Worm (Caenorhabditis elegans) whole organism, L3 larva: ENCODE results near the gene M03B6.3.

Experiments used
- R02D3.7 ChIP-seq: fragments of 150-350 bp; optimal IDR thresholded peaks from 2 replicates; lab custom pipeline; 2014; ENCODE audit warnings: missing biosample characterization, missing genetic modification characterization
- ZK546.5 ChIP-seq: sonication (generic microtip); optimal IDR thresholded peaks from 2 replicates; lab custom pipeline; 2017; ENCODE audit warnings: missing biosample characterization, missing genetic modification characterization
- aly-2 ChIP-seq: fragments of 150-350 bp; optimal IDR thresholded peaks from 2 replicates; lab custom pipeline; 2014; ENCODE audit warnings: missing biosample characterization, missing genetic modification characterization
- ceh-82 ChIP-seq: fragments of 150-350 bp; optimal IDR thresholded peaks from 2 replicates; lab custom pipeline; 2014; ENCODE audit warnings: missing biosample characterization, missing genetic modification characterization
- ceh-9 ChIP-seq: sonication (generic microtip); optimal IDR thresholded peaks from 2 replicates; lab custom pipeline; 2018; ENCODE audit warnings: missing biosample characterization, missing genetic modification characterization
- egl-27 ChIP-seq: sonication (generic microtip); optimal IDR thresholded peaks from 4 replicates; lab custom pipeline; 2017; ENCODE audit warnings: missing biosample characterization, missing genetic modification reagents, missing genetic modification characterization
- egl-5 ChIP-seq: fragments of 150-350 bp; optimal IDR thresholded peaks from 2 replicates; lab custom pipeline; 2017; ENCODE audit warnings: missing biosample characterization, missing genetic modification reagents, missing genetic modification characterization, inconsistent platforms
- elt-1 ChIP-seq: fragments of 150-350 bp; optimal IDR thresholded peaks from 2 replicates; lab custom pipeline; 2014; ENCODE audit warnings: missing biosample characterization, missing genetic modification characterization
- elt-2 ChIP-seq: sonication (generic microtip); optimal IDR thresholded peaks from 2 replicates; lab custom pipeline; 2016; ENCODE audit warnings: missing genetic modification reagents, mild to moderate bottlenecking, missing genetic modification characterization, missing compliant biosample characterization
- elt-3 ChIP-seq, 3 experiments: fragments of 150-350 bp in 1 of 3; sonication (generic microtip) in 2 of 3; optimal IDR thresholded peaks; 2 replicates in 2 of 3; 4 replicates in 1 of 3; lab custom pipeline; 2014 to 2017; ENCODE audit warnings: missing biosample characterization in 3 of 3, missing genetic modification characterization in 3 of 3
- eor-1 ChIP-seq, 2 experiments: fragments of 150-350 bp; optimal IDR thresholded peaks; 2 replicates each; lab custom pipeline; 2014 to 2018; ENCODE audit warnings: missing biosample characterization in 2 of 2, missing genetic modification characterization in 2 of 2
- fkh-2 ChIP-seq: fragments of 150-350 bp; optimal IDR thresholded peaks from 2 replicates; lab custom pipeline; 2014; ENCODE audit warnings: missing biosample characterization, missing genetic modification reagents, missing genetic modification characterization
- fos-1 ChIP-seq: fragments of 150-350 bp; optimal IDR thresholded peaks from 2 replicates; lab custom pipeline; 2014; ENCODE audit warnings: missing biosample characterization, missing genetic modification characterization
- hmg-11 ChIP-seq: sonication (generic microtip); optimal IDR thresholded peaks from 2 replicates; lab custom pipeline; 2016; ENCODE audit warnings: missing genetic modification characterization, missing compliant biosample characterization
- jun-1 ChIP-seq: fragments of 150-350 bp; optimal IDR thresholded peaks from 2 replicates; lab custom pipeline; 2014; ENCODE audit warnings: missing biosample characterization, missing genetic modification reagents, missing genetic modification characterization
- lin-15B ChIP-seq: fragments of 150-350 bp; optimal IDR thresholded peaks from 2 replicates; lab custom pipeline; 2014; ENCODE audit warnings: missing biosample characterization, missing genetic modification characterization
- lin-39 ChIP-seq: fragments of 150-350 bp; optimal IDR thresholded peaks from 2 replicates; lab custom pipeline; 2018; ENCODE audit warnings: missing biosample characterization, missing genetic modification reagents, missing genetic modification characterization
- lsy-12 ChIP-seq: sonication (generic microtip); optimal IDR thresholded peaks from 2 replicates; lab custom pipeline; 2016; ENCODE audit warnings: mild to moderate bottlenecking, missing genetic modification characterization, missing compliant biosample characterization
- mdl-1 ChIP-seq: fragments of 150-350 bp; optimal IDR thresholded peaks from 2 replicates; lab custom pipeline; 2014; ENCODE audit warnings: missing biosample characterization, missing genetic modification characterization
- mml-1 ChIP-seq: fragments of 150-350 bp; sonication (generic microtip); optimal IDR thresholded peaks from 3 replicates; lab custom pipeline; 2014; ENCODE audit warnings: missing biosample characterization, missing genetic modification characterization
- nfya-1 ChIP-seq: sonication (generic microtip); optimal IDR thresholded peaks from 2 replicates; lab custom pipeline; 2017; ENCODE audit warnings: missing genetic modification characterization, mild to moderate bottlenecking, missing compliant biosample characterization, antibody characterized with exemption, moderate library complexity; ENCODE audit not compliant: insufficient read depth
- nhr-11 ChIP-seq: fragments of 150-350 bp; optimal IDR thresholded peaks from 2 replicates; lab custom pipeline; 2014; ENCODE audit warnings: missing biosample characterization, missing genetic modification characterization
- nhr-12 ChIP-seq: fragments of 150-350 bp; optimal IDR thresholded peaks from 2 replicates; lab custom pipeline; 2014; ENCODE audit warnings: missing biosample characterization, missing genetic modification characterization
- nhr-23 ChIP-seq: fragments of 150-350 bp; optimal IDR thresholded peaks from 2 replicates; lab custom pipeline; 2014; ENCODE audit warnings: missing biosample characterization, missing genetic modification reagents, missing genetic modification characterization
- nhr-237 ChIP-seq: fragments of 150-350 bp; optimal IDR thresholded peaks from 2 replicates; lab custom pipeline; 2014; ENCODE audit warnings: missing biosample characterization, missing genetic modification characterization
- nhr-25 ChIP-seq: sonication (generic microtip); optimal IDR thresholded peaks from 2 replicates; lab custom pipeline; 2017; ENCODE audit warnings: missing biosample characterization, missing genetic modification characterization
- nhr-28 ChIP-seq: fragments of 150-350 bp; optimal IDR thresholded peaks from 2 replicates; lab custom pipeline; 2014; ENCODE audit warnings: missing biosample characterization, missing genetic modification characterization
- nhr-43 ChIP-seq: sonication (generic microtip); optimal IDR thresholded peaks from 2 replicates; lab custom pipeline; 2016; ENCODE audit warnings: mild to moderate bottlenecking, missing genetic modification characterization, missing compliant biosample characterization; ENCODE audit not compliant: poor library complexity, severe bottlenecking
- nhr-76 ChIP-seq: fragments of 150-350 bp; sonication (generic microtip); optimal IDR thresholded peaks from 5 replicates; lab custom pipeline; 2014; ENCODE audit warnings: missing biosample characterization, missing genetic modification characterization
- nhr-77 ChIP-seq: fragments of 150-350 bp; optimal IDR thresholded peaks from 2 replicates; lab custom pipeline; 2014; ENCODE audit warnings: missing biosample characterization, missing genetic modification characterization
- pha-4 ChIP-seq: fragments of 150-350 bp; optimal IDR thresholded peaks from 2 replicates; lab custom pipeline; 2014; ENCODE audit warnings: missing biosample characterization, missing genetic modification reagents, missing genetic modification characterization
- pqm-1 ChIP-seq: fragments of 150-350 bp; optimal IDR thresholded peaks from 2 replicates; lab custom pipeline; 2017; ENCODE audit warnings: missing biosample characterization, missing genetic modification characterization, inconsistent platforms
- sea-2 ChIP-seq: fragments of 150-350 bp; sonication (generic microtip); optimal IDR thresholded peaks from 4 replicates; lab custom pipeline; 2014; ENCODE audit warnings: missing biosample characterization, missing genetic modification reagents, missing genetic modification characterization
- skn-1 ChIP-seq: fragments of 150-350 bp; optimal IDR thresholded peaks from 2 replicates; lab custom pipeline; 2014; ENCODE audit warnings: missing biosample characterization, missing genetic modification characterization
- snpc-4 ChIP-seq: fragments of 150-350 bp; optimal IDR thresholded peaks from 2 replicates; lab custom pipeline; 2014; ENCODE audit warnings: missing biosample characterization, missing genetic modification characterization
- tbx-2 ChIP-seq: sonication (generic microtip); optimal IDR thresholded peaks from 2 replicates; lab custom pipeline; 2016; ENCODE audit warnings: mild to moderate bottlenecking, missing genetic modification characterization, missing compliant biosample characterization
- unc-39 ChIP-seq: sonication (generic microtip); optimal IDR thresholded peaks from 4 replicates; lab custom pipeline; 2017; ENCODE audit warnings: missing biosample characterization, missing genetic modification characterization
- unc-62 ChIP-seq: fragments of 150-350 bp; sonication (generic microtip); optimal IDR thresholded peaks from 4 replicates; lab custom pipeline; 2014; ENCODE audit warnings: missing biosample characterization, missing genetic modification reagents, missing genetic modification characterization
- zag-1 ChIP-seq: fragments of 150-350 bp; optimal IDR thresholded peaks from 2 replicates; lab custom pipeline; 2014; ENCODE audit warnings: missing biosample characterization, missing genetic modification characterization
- ztf-11 ChIP-seq: fragments of 150-350 bp; optimal IDR thresholded peaks from 2 replicates; lab custom pipeline; 2014; ENCODE audit warnings: missing biosample characterization, missing genetic modification characterization
- ztf-4 ChIP-seq: fragments of 150-350 bp; optimal IDR thresholded peaks from 2 replicates; lab custom pipeline; 2014; ENCODE audit warnings: missing biosample characterization, missing genetic modification characterization

M03B6.3 gene

ce11 chrX:13884157-13884556 is 20.1 kb upstream of the M03B6.3 start:
- TF ChIP-seq nhr-76 (tag; lab: Kevin White, UChicago): no peak
- no peak for TF ChIP-seq ztf-4 (tag; lab: Kevin White, UChicago)
- no peak for TF ChIP-seq pha-4 (tag; lab: Kevin White, UChicago)
- TF ChIP-seq tbx-2 (tag; lab: Kevin White, UChicago): no peak
- no peak for TF ChIP-seq eor-1 (tag; optimal IDR thresholded peaks at IDR 0.05; lab: Kevin White, UChicago)
- no peak for TF ChIP-seq mml-1 (tag; lab: Kevin White, UChicago)
- no peak for TF ChIP-seq nfya-1
- TF ChIP-seq nhr-28: no peak
- no peak for TF ChIP-seq unc-62 (GFP tag; lab: Kevin White, UChicago)
- no peak for TF ChIP-seq ceh-9
- no peak for TF ChIP-seq aly-2 (tag; lab: Kevin White, UChicago)
- no peak for TF ChIP-seq sea-2 (GFP tag; lab: Kevin White, UChicago)
- TF ChIP-seq pqm-1 (tag; lab: Kevin White, UChicago): peak; percentile 5
- peak; percentile 76 for TF ChIP-seq egl-5 (tag; lab: Kevin White, UChicago)
- no peak for TF ChIP-seq jun-1 (tag; lab: Kevin White, UChicago)
- no peak for TF ChIP-seq zag-1
- peak; percentile 72 for TF ChIP-seq elt-2
- TF ChIP-seq nhr-77: no peak
- TF ChIP-seq nhr-12 (tag; lab: Kevin White, UChicago): no peak
- no peak for TF ChIP-seq elt-3 (tag; optimal IDR thresholded peaks at IDR 0.05; lab: Kevin White, UChicago)
- no peak for TF ChIP-seq R02D3.7 (tag; lab: Kevin White, UChicago)
- no peak for TF ChIP-seq fos-1 (tag; lab: Kevin White, UChicago)

- TF ChIP-seq pha-4 (tag; lab: Kevin White, UChicago) (peak; percentile 69), nhr-23 (tag; lab: Kevin White, UChicago) (no peak)
Measured at ce11 chrX:13882639-13883038, 18.5 kb upstream of the M03B6.3 start, which contains the start of gene hlb-1. TSS of gene hlb-1 (minus strand) at chrX:13882739.

ce11 chrX:13881760-13882369 is 17.8 kb upstream of the M03B6.3 start:
- no peak for TF ChIP-seq nhr-43 (tag; lab: Kevin White, UChicago)
- TF ChIP-seq egl-5 (tag; lab: Kevin White, UChicago): no peak
- no peak for TF ChIP-seq snpc-4 (tag; lab: Kevin White, UChicago)
- no peak for TF ChIP-seq nhr-28
- TF ChIP-seq ceh-9: no peak
- TF ChIP-seq ZK546.5: no peak
- no peak for TF ChIP-seq mml-1 (tag; lab: Kevin White, UChicago)
- no peak for TF ChIP-seq lin-39 (tag; lab: Kevin White, UChicago)
- TF ChIP-seq sea-2 (GFP tag; lab: Kevin White, UChicago): no peak
- no peak for TF ChIP-seq ceh-82 (tag; lab: Kevin White, UChicago)
- no peak for TF ChIP-seq nhr-237 (tag; lab: Kevin White, UChicago)
- no peak for TF ChIP-seq hmg-11
- no peak for TF ChIP-seq nfya-1
- no peak for TF ChIP-seq nhr-11 (tag; lab: Kevin White, UChicago)
- TF ChIP-seq aly-2 (tag; lab: Kevin White, UChicago): no peak
- no peak for TF ChIP-seq ztf-11 (tag; lab: Kevin White, UChicago)
- no peak for TF ChIP-seq jun-1 (tag; lab: Kevin White, UChicago)
- no peak for TF ChIP-seq mdl-1
- TF ChIP-seq, all 47 proteins: peak for 0

ce11 chrX:13878082-13878481 is 14.0 kb upstream of the M03B6.3 start:
- TF ChIP-seq nhr-11 (tag; lab: Kevin White, UChicago) (no peak), fkh-2 (tag; lab: Kevin White, UChicago) (no peak), skn-1 (tag; lab: Kevin White, UChicago) (no peak), lsy-12 (tag; lab: Kevin White, UChicago) (no peak), sea-2 (GFP tag; lab: Kevin White, UChicago) (no peak), snpc-4 (tag; lab: Kevin White, UChicago) (no peak), unc-39 (tag; lab: Kevin White, UChicago) (no peak), fos-1 (tag; lab: Kevin White, UChicago) (no peak), hmg-11 (no peak), ZK546.5 (no peak), elt-1 (tag; lab: Kevin White, UChicago) (no peak), nhr-23 (tag; lab: Kevin White, UChicago) (no peak), nhr-25 (no peak), lin-15B (no peak), egl-27 (tag; lab: Kevin White, UChicago) (no peak), elt-3 (tag; optimal IDR thresholded peaks at IDR 0.05; lab: Kevin White, UChicago) (no peak), elt-2 (no peak), nhr-77 (no peak), nhr-12 (tag; lab: Kevin White, UChicago) (no peak), ztf-11 (tag; lab: Kevin White, UChicago) (no peak)
